Worm (Caenorhabditis elegans) whole organism, L4 larva: ENCODE data around the gene clec-56.
A peak's percentile ranks its signal among the peaks of the same experiment; 100 is the strongest.

Experiments
- D1046.2 ChIP-seq: fragments of 200-800 bp; sonication (Bioruptor generic); IDR thresholded peaks from 2 replicates; pipeline ENCODE4 v1.3.6; 2022; ENCODE audit warnings: missing genetic modification characterization, missing compliant biosample characterization
- F49E8.2 ChIP-seq: sonication (generic microtip); optimal IDR thresholded peaks from 2 replicates; lab custom pipeline; 2016; ENCODE audit warnings: missing compliant biosample characterization, mild to moderate bottlenecking, missing genetic modification characterization, borderline replicate concordance
- T20F7.1 ChIP-seq: fragments of 200-800 bp; sonication (Bioruptor generic); optimal IDR thresholded peaks from 2 replicates; lab custom pipeline; 2018; ENCODE audit warnings: mild to moderate bottlenecking, missing genetic modification characterization, missing compliant biosample characterization
- Y75B8A.6 ChIP-seq: fragments of 200-800 bp; sonication (Bioruptor generic); IDR thresholded peaks from 2 replicates; pipeline ENCODE4 v1.3.6; 2022; ENCODE audit warnings: missing genetic modification reagents, missing genetic modification characterization, missing compliant biosample characterization
- ZK546.5 ChIP-seq, 2 experiments: sonication (generic microtip); optimal IDR thresholded peaks; 2 replicates each; lab custom pipeline; 2017; ENCODE audit warnings: missing biosample characterization in 2 of 2, missing genetic modification characterization in 2 of 2
- aha-1 ChIP-seq: fragments of 150-350 bp; peaks from one replicate; lab custom pipeline; 2014; ENCODE audit warnings: missing biosample characterization, missing genetic modification characterization
- aly-2 ChIP-seq: sonication (generic microtip); optimal IDR thresholded peaks from 2 replicates; lab custom pipeline; 2018; ENCODE audit warnings: missing biosample characterization, missing genetic modification characterization
- ama-1 ChIP-seq: fragments of 150-350 bp; optimal IDR thresholded peaks from 2 replicates; lab custom pipeline; 2014; ENCODE audit warnings: inconsistent platforms, mixed read lengths
- attf-4 ChIP-seq: sonication (generic microtip); optimal IDR thresholded peaks from 3 replicates; lab custom pipeline; 2017; ENCODE audit warnings: missing biosample characterization, missing genetic modification characterization
- ceh-20 ChIP-seq: fragments of 200-800 bp; sonication (Bioruptor generic); IDR thresholded peaks from 2 replicates; pipeline ENCODE4 v1.3.6; 2022; ENCODE audit warnings: missing genetic modification reagents, missing genetic modification characterization, missing compliant biosample characterization
- ceh-82 ChIP-seq: sonication (generic microtip); optimal IDR thresholded peaks from 2 replicates; lab custom pipeline; 2017; ENCODE audit warnings: missing biosample characterization, missing genetic modification characterization
- ces-1 ChIP-seq: fragments of 150-350 bp; sonication (generic microtip); optimal IDR thresholded peaks from 4 replicates; lab custom pipeline; 2014; ENCODE audit warnings: missing biosample characterization, missing genetic modification reagents, missing genetic modification characterization
- cey-2 ChIP-seq: sonication (generic microtip); optimal IDR thresholded peaks from 3 replicates; lab custom pipeline; 2017; ENCODE audit warnings: missing genetic modification characterization, mild to moderate bottlenecking, missing compliant biosample characterization, antibody characterized with exemption, borderline replicate concordance; ENCODE audit not compliant: insufficient read depth
- daf-16 ChIP-seq, 3 experiments: sonication (generic microtip); optimal IDR thresholded peaks; 2 replicates each; lab custom pipeline; 2016 to 2017; ENCODE audit warnings: missing genetic modification characterization in 3 of 3, missing genetic modification reagents in 3 of 3, mild to moderate bottlenecking in 2 of 3, missing compliant biosample characterization in 2 of 3, missing biosample characterization in 1 of 3, moderate library complexity in 1 of 3
- daf-19 ChIP-seq: fragments of 200-800 bp; sonication (Bioruptor generic); conservative IDR thresholded peaks from 2 replicates; pipeline ENCODE4 v1.3.6; 2022; ENCODE audit warnings: missing genetic modification characterization, missing compliant biosample characterization
- daf-8 ChIP-seq: fragments of 200-800 bp; sonication (Bioruptor generic); IDR thresholded peaks from 2 replicates; pipeline ENCODE4 v1.3.6; 2022; ENCODE audit warnings: missing genetic modification characterization, missing compliant biosample characterization
- dmd-6 ChIP-seq: fragments of 200-800 bp; sonication (Bioruptor generic); IDR thresholded peaks from 2 replicates; pipeline ENCODE4 v1.3.6; 2022; ENCODE audit warnings: missing genetic modification reagents, missing genetic modification characterization, missing compliant biosample characterization
- dmd-8 ChIP-seq: fragments of 200-800 bp; sonication (Bioruptor generic); IDR thresholded peaks from 2 replicates; pipeline ENCODE4 v1.3.6; 2022; ENCODE audit warnings: missing genetic modification characterization, missing compliant biosample characterization
- dmd-9 ChIP-seq: fragments of 200-800 bp; sonication (Bioruptor generic); IDR thresholded peaks from 2 replicates; pipeline ENCODE4 v1.3.6; 2022; ENCODE audit warnings: missing genetic modification reagents, missing genetic modification characterization, missing compliant biosample characterization
- duxl-1 ChIP-seq: sonication (generic microtip); optimal IDR thresholded peaks from 2 replicates; lab custom pipeline; 2016; ENCODE audit warnings: mild to moderate bottlenecking, missing genetic modification characterization, moderate library complexity, missing compliant biosample characterization; ENCODE audit not compliant: poor library complexity
- egl-27 ChIP-seq: sonication (generic microtip); optimal IDR thresholded peaks from 3 replicates; lab custom pipeline; 2017; ENCODE audit warnings: missing biosample characterization, missing genetic modification reagents, missing genetic modification characterization
- fos-1 ChIP-seq: fragments of 150-350 bp; optimal IDR thresholded peaks from 2 replicates; lab custom pipeline; 2014; ENCODE audit warnings: missing biosample characterization, missing genetic modification characterization
- hif-1 ChIP-seq, 2 experiments: sonication (generic microtip); optimal IDR thresholded peaks; 2 replicates each; lab custom pipeline; 2016 to 2017; ENCODE audit warnings: missing compliant biosample characterization in 2 of 2, missing genetic modification characterization in 2 of 2, missing genetic modification reagents in 2 of 2, missing genotype in 2 of 2, mild to moderate bottlenecking in 1 of 2
- hlh-30 ChIP-seq: sonication (generic microtip); optimal IDR thresholded peaks from 2 replicates; lab custom pipeline; 2017; ENCODE audit warnings: antibody characterized with exemption, mild to moderate bottlenecking, missing genetic modification characterization, missing compliant biosample characterization; ENCODE audit not compliant: insufficient read depth
- hmg-1.1 ChIP-seq: fragments of 200-800 bp; sonication (Bioruptor generic); IDR thresholded peaks from 2 replicates; pipeline ENCODE4 v1.3.6; 2022; ENCODE audit warnings: missing genetic modification reagents, missing genetic modification characterization, missing compliant biosample characterization
- lin-1 ChIP-seq: fragments of 200-800 bp; sonication (Bioruptor generic); IDR thresholded peaks from 2 replicates; pipeline ENCODE4 v1.3.6; 2022; ENCODE audit warnings: missing genetic modification reagents, missing genetic modification characterization, missing compliant biosample characterization
- lin-13 ChIP-seq: fragments of 150-350 bp; optimal IDR thresholded peaks from 2 replicates; lab custom pipeline; 2014; ENCODE audit warnings: missing biosample characterization, missing genetic modification reagents, missing genetic modification characterization
- lin-38 ChIP-seq: fragments of 200-800 bp; sonication (Bioruptor generic); IDR thresholded peaks from 2 replicates; pipeline ENCODE4 v1.3.6; 2022; ENCODE audit warnings: missing genetic modification reagents, missing genetic modification characterization, missing compliant biosample characterization
- lin-39 ChIP-seq: fragments of 150-350 bp; optimal IDR thresholded peaks from 2 replicates; lab custom pipeline; 2014; ENCODE audit warnings: missing biosample characterization, missing genetic modification reagents, missing genetic modification characterization
- lir-3 ChIP-seq: sonication (generic microtip); optimal IDR thresholded peaks from 2 replicates; lab custom pipeline; 2016; ENCODE audit warnings: mild to moderate bottlenecking, missing genetic modification characterization, missing compliant biosample characterization
- madf-5 ChIP-seq, 2 experiments: fragments of 200-800 bp; sonication (Bioruptor generic); IDR thresholded peaks; 2 replicates each; pipeline ENCODE4 v1.3.6; 2022; ENCODE audit warnings: missing compliant biosample characterization in 2 of 2, missing genetic modification characterization in 2 of 2
- mdl-1 ChIP-seq, 2 experiments: fragments of 150-350 bp in 1 of 2; sonication (generic microtip) in 1 of 2; optimal IDR thresholded peaks; 2 replicates each; lab custom pipeline; 2014 to 2017; ENCODE audit warnings: missing biosample characterization in 2 of 2, missing genetic modification characterization in 2 of 2
- mep-1 ChIP-seq: fragments of 150-350 bp; sonication (generic microtip); optimal IDR thresholded peaks from 3 replicates; lab custom pipeline; 2014; ENCODE audit warnings: missing biosample characterization, missing genetic modification characterization
- mxl-2 ChIP-seq: fragments of 200-800 bp; sonication (Bioruptor generic); conservative IDR thresholded peaks from 2 replicates; pipeline ENCODE4 v1.3.6; 2022; ENCODE audit warnings: missing genetic modification reagents, missing genetic modification characterization, missing compliant biosample characterization
- mxl-3 ChIP-seq: fragments of 200-800 bp; sonication (Bioruptor generic); optimal IDR thresholded peaks from 2 replicates; lab custom pipeline; 2018; ENCODE audit warnings: mild to moderate bottlenecking, missing genetic modification characterization, missing compliant biosample characterization
- nhr-11 ChIP-seq: fragments of 150-350 bp; optimal IDR thresholded peaks from 2 replicates; lab custom pipeline; 2014; ENCODE audit warnings: missing biosample characterization, missing genetic modification characterization
- nhr-111 ChIP-seq: fragments of 200-800 bp; sonication (Bioruptor generic); optimal IDR thresholded peaks from 2 replicates; lab custom pipeline; 2018; ENCODE audit warnings: mild to moderate bottlenecking, missing genetic modification characterization, missing compliant biosample characterization
- nhr-237 ChIP-seq: sonication (generic microtip); optimal IDR thresholded peaks from 2 replicates; lab custom pipeline; 2017; ENCODE audit warnings: missing biosample characterization, missing genetic modification characterization
- nhr-25 ChIP-seq: sonication (generic microtip); optimal IDR thresholded peaks from 2 replicates; lab custom pipeline; 2017; ENCODE audit warnings: missing genetic modification characterization, mild to moderate bottlenecking, missing compliant biosample characterization, antibody characterized with exemption, moderate library complexity, borderline replicate concordance; ENCODE audit not compliant: insufficient read depth
- nhr-48 ChIP-seq: sonication (generic microtip); optimal IDR thresholded peaks from 2 replicates; lab custom pipeline; 2016; ENCODE audit warnings: mild to moderate bottlenecking, missing genetic modification characterization, missing compliant biosample characterization
- nhr-76 ChIP-seq: fragments of 150-350 bp; optimal IDR thresholded peaks from 2 replicates; lab custom pipeline; 2014; ENCODE audit warnings: missing biosample characterization, missing genetic modification characterization
- nhr-77 ChIP-seq: fragments of 150-350 bp; optimal IDR thresholded peaks from 2 replicates; lab custom pipeline; 2014; ENCODE audit warnings: missing biosample characterization, missing genetic modification characterization
- php-3 ChIP-seq: fragments of 200-800 bp; sonication (Bioruptor generic); IDR thresholded peaks from 2 replicates; pipeline ENCODE4 v1.3.6; 2022; ENCODE audit warnings: missing genetic modification reagents, missing genetic modification characterization, missing compliant biosample characterization
- rbr-2 ChIP-seq: sonication (generic microtip); optimal IDR thresholded peaks from 2 replicates; lab custom pipeline; 2016; ENCODE audit warnings: missing genotype, missing genetic modification characterization, missing compliant biosample characterization
- saeg-2 ChIP-seq: fragments of 200-800 bp; sonication (Bioruptor generic); IDR thresholded peaks from 2 replicates; pipeline ENCODE4 v1.3.6; 2022; ENCODE audit warnings: missing genetic modification reagents, missing genetic modification characterization, missing compliant biosample characterization
- set-16 ChIP-seq: fragments of 200-800 bp; sonication (Bioruptor generic); IDR thresholded peaks from 2 replicates; pipeline ENCODE4 v1.3.6; 2022; ENCODE audit warnings: missing genetic modification reagents, missing genetic modification characterization, missing compliant biosample characterization
- snpc-1.2 ChIP-seq: fragments of 200-800 bp; sonication (Bioruptor generic); IDR thresholded peaks from 2 replicates; pipeline ENCODE4 v1.3.6; 2022; ENCODE audit warnings: missing genetic modification reagents, missing genetic modification characterization, missing compliant biosample characterization
- snpc-4 ChIP-seq: fragments of 150-350 bp; optimal IDR thresholded peaks from 2 replicates; lab custom pipeline; 2014; ENCODE audit warnings: missing biosample characterization, missing genetic modification characterization
- unc-39 ChIP-seq: sonication (generic microtip); optimal IDR thresholded peaks from 2 replicates; lab custom pipeline; 2017; ENCODE audit warnings: missing biosample characterization, missing genetic modification characterization
- zfp-2 ChIP-seq: sonication (generic microtip); optimal IDR thresholded peaks from 2 replicates; lab custom pipeline; 2016; ENCODE audit warnings: mild to moderate bottlenecking, missing genetic modification characterization, missing compliant biosample characterization

Gene clec-56

DNA sequence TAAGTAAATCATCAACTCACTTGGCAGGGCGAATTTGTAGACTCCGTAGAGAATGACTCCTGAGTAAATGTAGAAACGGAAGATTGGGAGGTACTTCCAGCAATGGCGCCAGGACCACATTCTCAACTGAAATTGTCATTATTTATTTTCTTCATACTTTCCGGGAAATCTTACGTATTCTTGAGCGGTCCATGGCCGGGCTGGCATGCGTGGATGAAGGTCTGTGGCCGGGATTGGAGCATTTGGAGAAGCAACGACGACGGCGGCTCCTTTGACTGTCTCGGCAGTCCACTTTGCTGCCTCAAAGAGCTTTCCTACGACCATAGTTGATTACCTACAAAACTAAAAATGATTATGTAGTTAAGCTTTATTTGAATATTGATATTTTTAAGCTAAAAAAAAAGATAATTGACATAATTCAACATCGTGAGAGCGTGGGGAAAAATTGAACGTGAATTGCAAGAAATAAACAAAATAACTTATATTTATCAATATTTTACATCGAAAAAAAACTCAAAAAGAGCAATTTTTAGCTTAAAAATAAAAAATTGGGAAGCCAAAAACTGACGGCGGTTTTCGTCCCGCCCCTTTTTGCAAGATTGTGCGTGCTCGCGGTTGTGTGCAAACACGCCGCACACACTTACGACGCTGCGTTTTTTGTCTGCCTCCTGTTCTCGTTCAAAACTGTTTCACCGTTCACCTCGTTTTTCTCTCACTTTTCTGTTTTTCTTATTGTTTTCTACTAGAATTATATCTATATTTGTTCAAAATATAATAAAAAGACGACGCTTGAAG, 49.8 kb downstream of the clec-56 start, which contains the start of gene ril-1 (continued):
- TF ChIP-seq snpc-1.2 (GFP tag; lab: Robert Waterston, UW), result no peak
- TF ChIP-seq dmd-9 (GFP tag; lab: Robert Waterston, UW), result no peak
- peak; percentile 41 for TF ChIP-seq rbr-2
- TF ChIP-seq lin-38, result peak; percentile 62
- no peak for TF ChIP-seq nhr-237 (tag; lab: Kevin White, UChicago)
- no peak for TF ChIP-seq F49E8.2
- TF ChIP-seq mxl-2 (GFP tag; lab: Robert Waterston, UW), result no peak
- no peak for TF ChIP-seq lir-3
- TF ChIP-seq ceh-20, result no peak
- TF ChIP-seq unc-39 (tag; lab: Kevin White, UChicago), result no peak
- no peak for TF ChIP-seq ces-1 (GFP tag; lab: Kevin White, UChicago)
- no peak for TF ChIP-seq nhr-11
- peak; percentile 6 for TF ChIP-seq mxl-3 (GFP tag; lab: Kevin White, UChicago)
- TF ChIP-seq lin-1 (GFP tag; lab: Robert Waterston, UW), result no peak
- TF ChIP-seq nhr-111 (GFP tag; lab: Kevin White, UChicago), result no peak
- TF ChIP-seq ZK546.5 (tag; optimal IDR thresholded peaks at IDR 0.05; lab: Kevin White, UChicago), result no peak
- no peak for TF ChIP-seq set-16 (GFP tag; lab: Robert Waterston, UW)
- no peak for TF ChIP-seq daf-8 (GFP tag; lab: Robert Waterston, UW)
- peak; percentile 77 for TF ChIP-seq aha-1 (tag; lab: Kevin White, UChicago)
- no peak for TF ChIP-seq aly-2 (tag; lab: Kevin White, UChicago)
- peak; percentile 43 for TF ChIP-seq nhr-77 (tag; lab: Kevin White, UChicago)
- TF ChIP-seq lin-39 (tag; lab: Kevin White, UChicago), result no peak
- TF ChIP-seq attf-4, result no peak
- TF ChIP-seq php-3 (GFP tag; lab: Robert Waterston, UW), result no peak
- TF ChIP-seq hlh-30, result peak; percentile 35
- no peak for TF ChIP-seq daf-16 (GFP tag; optimal IDR thresholded peaks at IDR 0.05; lab: Kevin White, UChicago)
- peak; percentile 40 for TF ChIP-seq daf-16 (tag; optimal IDR thresholded peaks at IDR 0.05; lab: Kevin White, UChicago)
- TF ChIP-seq lin-13 (GFP tag; lab: Kevin White, UChicago), result peak; percentile 40
- TF ChIP-seq mep-1 (tag; lab: Kevin White, UChicago), result peak; percentile 75
- no peak for TF ChIP-seq Y75B8A.6 (GFP tag; lab: Robert Waterston, UW)
- TF ChIP-seq saeg-2 (GFP tag; lab: Robert Waterston, UW), result no peak
- TF ChIP-seq dmd-8 (GFP tag; lab: Robert Waterston, UW), result no peak
- no peak for TF ChIP-seq snpc-4 (tag; lab: Kevin White, UChicago)
- no peak for TF ChIP-seq dmd-6
- TF ChIP-seq mdl-1 (tag; optimal IDR thresholded peaks at IDR 0.05; lab: Kevin White, UChicago), result no peak
- TF ChIP-seq zfp-2 (tag; lab: Kevin White, UChicago), result no peak
- no peak for TF ChIP-seq madf-5 (GFP tag; IDR thresholded peaks at IDR 0.05; lab: Robert Waterston, UW)
- TF ChIP-seq nhr-48 (tag; lab: Kevin White, UChicago), result no peak
- TF ChIP-seq hmg-1.1 (GFP tag; lab: Robert Waterston, UW), result peak; percentile 45; the same call in 1 of the 2 replicates
- TF ChIP-seq daf-19 (GFP tag; lab: Robert Waterston, UW), result no peak
- no peak for TF ChIP-seq ama-1 (lab: Kevin White, UChicago)
- TF ChIP-seq T20F7.1 (GFP tag; lab: Kevin White, UChicago), result no peak
- no peak for TF ChIP-seq cey-2 (tag; lab: Kevin White, UChicago)
- TF ChIP-seq nhr-25, result no peak
- no peak for TF ChIP-seq nhr-76 (tag; lab: Kevin White, UChicago)
- peak in 1 of 2 experiments; percentile 28 for TF ChIP-seq hif-1 (tag; optimal IDR thresholded peaks at IDR 0.05; lab: Kevin White, UChicago)
- no peak for TF ChIP-seq D1046.2
- no peak for TF ChIP-seq ceh-82 (tag; lab: Kevin White, UChicago)
- no peak for TF ChIP-seq duxl-1 (tag; lab: Kevin White, UChicago)
- no peak for TF ChIP-seq egl-27 (tag; lab: Kevin White, UChicago)
- no peak for TF ChIP-seq fos-1 (tag; lab: Kevin White, UChicago)
